Fruit fly (Drosophila melanogaster) whole organism, embryonic: ENCODE results near the gene CG8128.

ENCODE experiments used
- Aef1 ChIP-seq: fragments of 200-800 bp; sonication (Bioruptor generic); IDR thresholded peaks from 3 replicates; pipeline ENCODE4 v1.3.6; 2022; ENCODE audit warnings: missing biosample characterization, missing genetic modification characterization
- Asciz ChIP-seq: fragments of 200-800 bp; sonication (Bioruptor generic); optimal IDR thresholded peaks from 2 replicates; lab custom pipeline; 2017; ENCODE audit warnings: missing biosample characterization, mild to moderate bottlenecking, missing genetic modification characterization, missing genetic modification reagents
- Blimp-1 ChIP-seq: fragments of 200-800 bp; sonication (Bioruptor generic); optimal IDR thresholded peaks from 3 replicates; lab custom pipeline; 2018; ENCODE audit warnings: missing biosample characterization, missing genetic modification characterization, mild to moderate bottlenecking, moderate library complexity, missing genetic modification reagents
- BtbVII ChIP-seq: fragments of 200-800 bp; sonication (Bioruptor generic); optimal IDR thresholded peaks from 3 replicates; lab custom pipeline; 2017; ENCODE audit warnings: missing biosample characterization, mild to moderate bottlenecking, missing genetic modification characterization
- CG10267 ChIP-seq: fragments of 200-800 bp; sonication (Bioruptor generic); optimal IDR thresholded peaks from 2 replicates; lab custom pipeline; 2018; ENCODE audit warnings: missing biosample characterization, mild to moderate bottlenecking, missing genetic modification characterization, moderate library complexity
- CG10979 ChIP-seq: fragments of 200-800 bp; sonication (Bioruptor generic); optimal IDR thresholded peaks from 2 replicates; lab custom pipeline; 2018; ENCODE audit warnings: missing biosample characterization, mild to moderate bottlenecking, missing genetic modification characterization, moderate library complexity
- CG11085 ChIP-seq: fragments of 200-800 bp; sonication (Bioruptor generic); IDR thresholded peaks from 2 replicates; pipeline ENCODE4 v1.3.6; 2022; ENCODE audit warnings: missing biosample characterization, missing genetic modification characterization
- CG11504 ChIP-seq: fragments of 200-800 bp; sonication (Bioruptor generic); optimal IDR thresholded peaks from 3 replicates; lab custom pipeline; 2019; ENCODE audit warnings: missing biosample characterization, mild to moderate bottlenecking, missing genetic modification characterization, moderate library complexity
- CG13624 ChIP-seq: fragments of 200-800 bp; sonication (Bioruptor generic); optimal IDR thresholded peaks from 2 replicates; lab custom pipeline; 2016; ENCODE audit warnings: missing biosample characterization, missing genetic modification characterization
- CG14965 ChIP-seq: fragments of 200-800 bp; sonication (Bioruptor generic); optimal IDR thresholded peaks from 2 replicates; lab custom pipeline; 2016; ENCODE audit warnings: missing biosample characterization, missing genetic modification characterization, borderline replicate concordance
- CG17359 ChIP-seq: fragments of 200-800 bp; sonication (Bioruptor generic); optimal IDR thresholded peaks from 3 replicates; lab custom pipeline; 2018; ENCODE audit warnings: missing biosample characterization, mild to moderate bottlenecking, missing genetic modification characterization, moderate library complexity
- CG2120 ChIP-seq: fragments of 200-800 bp; sonication (Bioruptor generic); optimal IDR thresholded peaks from 3 replicates; lab custom pipeline; 2016; ENCODE audit warnings: missing biosample characterization, missing genetic modification characterization
- CG42726 ChIP-seq: fragments of 200-800 bp; sonication (Bioruptor generic); IDR thresholded peaks from 2 replicates; pipeline ENCODE4 v1.3.6; 2022; ENCODE audit warnings: missing biosample characterization, missing genetic modification characterization; ENCODE audit not compliant: partially characterized antibody
- CG4854 ChIP-seq: fragments of 200-800 bp; sonication (Bioruptor generic); optimal IDR thresholded peaks from 2 replicates; lab custom pipeline; 2016; ENCODE audit warnings: missing biosample characterization, missing genetic modification characterization, inconsistent platforms
- CG8359 ChIP-seq: fragments of 200-800 bp; sonication (Bioruptor generic); optimal IDR thresholded peaks from 2 replicates; lab custom pipeline; 2017; ENCODE audit warnings: missing biosample characterization, mild to moderate bottlenecking, missing genetic modification characterization, borderline replicate concordance
- CG8765 ChIP-seq: fragments of 200-800 bp; sonication (Bioruptor generic); IDR thresholded peaks from 2 replicates; pipeline ENCODE4 v1.3.6; 2022; ENCODE audit warnings: missing biosample characterization, missing genetic modification characterization
- D ChIP-seq, 2 experiments: fragments of 200-800 bp in 1 of 2; fragments of >200 bp in 1 of 2; sonication (Bioruptor generic) in 1 of 2; optimal IDR thresholded peaks; 2 replicates in 1 of 2; 3 replicates in 1 of 2; lab custom pipeline; 2017; ENCODE audit warnings: mild to moderate bottlenecking in 1 of 2, missing biosample characterization in 1 of 2, missing genetic modification characterization in 1 of 2, missing genetic modification reagents in 1 of 2
- Deaf1 ChIP-seq: fragments of 200-800 bp; optimal IDR thresholded peaks from 3 replicates; lab custom pipeline; 2019; ENCODE audit warnings: missing biosample characterization, mild to moderate bottlenecking, missing genetic modification characterization, moderate library complexity
- Dp ChIP-seq: fragments of 200-800 bp; sonication (Bioruptor generic); optimal IDR thresholded peaks from 2 replicates; lab custom pipeline; 2018; ENCODE audit warnings: missing biosample characterization, mild to moderate bottlenecking, missing genetic modification characterization, moderate library complexity
- Gsc ChIP-seq: fragments of 200-800 bp; sonication (Bioruptor generic); IDR thresholded peaks from 2 replicates; pipeline ENCODE4 v1.3.6; 2022; ENCODE audit warnings: missing biosample characterization, missing genetic modification characterization
- H15 ChIP-seq: fragments of 200-800 bp; sonication (Bioruptor generic); IDR thresholded peaks from 3 replicates; pipeline ENCODE4 v1.3.6; 2022; ENCODE audit warnings: missing biosample characterization, missing genetic modification characterization
- HmgZ ChIP-seq: fragments of 200-800 bp; sonication (Bioruptor generic); optimal IDR thresholded peaks from 2 replicates; lab custom pipeline; 2018; ENCODE audit warnings: missing biosample characterization, mild to moderate bottlenecking, missing genetic modification characterization
- Lim3 ChIP-seq: fragments of 200-800 bp; sonication (Bioruptor generic); IDR thresholded peaks from 2 replicates; pipeline ENCODE4 v1.3.6; 2022; ENCODE audit warnings: missing biosample characterization, missing genetic modification characterization
- Mrtf ChIP-seq: fragments of 200-800 bp; sonication (Bioruptor generic); IDR thresholded peaks from 3 replicates; pipeline ENCODE4 v1.3.6; 2022; ENCODE audit warnings: missing biosample characterization, missing genetic modification characterization
- Nf-YA ChIP-seq: fragments of 200-800 bp; sonication (Bioruptor generic); IDR thresholded peaks from 2 replicates; pipeline ENCODE4 v1.3.6; 2022; ENCODE audit warnings: missing biosample characterization, missing genetic modification characterization
- Ptx1 ChIP-seq: fragments of 200-800 bp; sonication (Bioruptor generic); IDR thresholded peaks from 2 replicates; pipeline ENCODE4 v1.3.6; 2022; ENCODE audit warnings: missing biosample characterization, missing genetic modification characterization
- Sry-β ChIP-seq: fragments of 200-800 bp; sonication (Bioruptor generic); optimal IDR thresholded peaks from 2 replicates; lab custom pipeline; 2018; ENCODE audit warnings: missing biosample characterization, mild to moderate bottlenecking, missing genetic modification characterization, moderate library complexity
- TFAM ChIP-seq: fragments of 200-800 bp; sonication (Bioruptor generic); optimal IDR thresholded peaks from 2 replicates; lab custom pipeline; 2017; ENCODE audit warnings: missing biosample characterization, missing genetic modification characterization, inconsistent platforms
- YL-1 ChIP-seq: fragments of 200-800 bp; sonication (Bioruptor generic); optimal IDR thresholded peaks from 3 replicates; lab custom pipeline; 2017; ENCODE audit warnings: missing biosample characterization, mild to moderate bottlenecking, missing genetic modification characterization
- ac ChIP-seq: fragments of 200-800 bp; sonication (Bioruptor generic); optimal IDR thresholded peaks from 3 replicates; lab custom pipeline; 2017; ENCODE audit warnings: missing biosample characterization, mild to moderate bottlenecking, missing genetic modification characterization
- ap ChIP-seq: fragments of 200-800 bp; sonication (Bioruptor generic); IDR thresholded peaks from 2 replicates; pipeline ENCODE4 v1.3.6; 2022; ENCODE audit warnings: missing biosample characterization, missing genetic modification characterization
- ase ChIP-seq: fragments of 200-800 bp; sonication (Bioruptor generic); IDR thresholded peaks from 3 replicates; pipeline ENCODE4 v1.3.6; 2022; ENCODE audit warnings: missing biosample characterization, missing genetic modification characterization
- bowl ChIP-seq: fragments of 200-800 bp; sonication (Bioruptor generic); IDR thresholded peaks from 2 replicates; pipeline ENCODE4 v1.3.6; 2022; ENCODE audit warnings: missing biosample characterization, missing genetic modification characterization
- cad ChIP-seq: fragments of >200 bp; optimal IDR thresholded peaks from 2 replicates; lab custom pipeline; 2017; ENCODE audit warnings: missing biosample characterization, missing genetic modification characterization
- chif ChIP-seq, 2 experiments: fragments of 200-800 bp; sonication (Bioruptor generic); optimal IDR thresholded peaks; 3 replicates each; lab custom pipeline; 2016; ENCODE audit warnings: missing biosample characterization in 2 of 2, missing genetic modification characterization in 2 of 2
- crc ChIP-seq: fragments of 200-800 bp; sonication (Bioruptor generic); optimal IDR thresholded peaks from 2 replicates; lab custom pipeline; 2016; ENCODE audit warnings: missing biosample characterization, missing genetic modification characterization
- crp ChIP-seq, 2 experiments: fragments of 200-800 bp; sonication (Bioruptor generic); optimal IDR thresholded peaks; 2 replicates in 1 of 2; 3 replicates in 1 of 2; lab custom pipeline; 2017; ENCODE audit warnings: missing biosample characterization in 2 of 2, missing genetic modification characterization in 2 of 2, mild to moderate bottlenecking in 1 of 2, moderate library complexity in 1 of 2
- dmrt11E ChIP-seq: fragments of 200-800 bp; sonication (Bioruptor generic); optimal IDR thresholded peaks from 3 replicates; lab custom pipeline; 2018; ENCODE audit warnings: missing biosample characterization, mild to moderate bottlenecking, missing genetic modification characterization, moderate library complexity
- jumu ChIP-seq: fragments of 200-800 bp; sonication (Bioruptor generic); optimal IDR thresholded peaks from 3 replicates; lab custom pipeline; 2016; ENCODE audit warnings: missing biosample characterization, missing genetic modification characterization
- mam ChIP-seq: fragments of 200-800 bp; sonication (Bioruptor generic); optimal IDR thresholded peaks from 3 replicates; lab custom pipeline; 2016; ENCODE audit warnings: missing biosample characterization, missing genetic modification characterization
- pb ChIP-seq: fragments of 200-800 bp; sonication (Bioruptor generic); optimal IDR thresholded peaks from 3 replicates; lab custom pipeline; 2016; ENCODE audit warnings: missing biosample characterization, missing genetic modification characterization
- pfk ChIP-seq: fragments of 200-800 bp; sonication (Bioruptor generic); optimal IDR thresholded peaks from 2 replicates; lab custom pipeline; 2018; ENCODE audit warnings: missing biosample characterization, mild to moderate bottlenecking, missing genetic modification characterization, moderate library complexity
- phol ChIP-seq: fragments of 200-800 bp; sonication (Bioruptor generic); optimal IDR thresholded peaks from 3 replicates; lab custom pipeline; 2018; ENCODE audit warnings: missing biosample characterization, mild to moderate bottlenecking, missing genetic modification characterization, moderate library complexity
- row ChIP-seq: fragments of 200-800 bp; sonication (Bioruptor generic); IDR thresholded peaks from 3 replicates; pipeline ENCODE4 v1.3.6; 2022; ENCODE audit warnings: missing biosample characterization, missing genetic modification characterization
- slbo ChIP-seq: fragments of 200-800 bp; sonication (Bioruptor generic); IDR thresholded peaks from 2 replicates; pipeline ENCODE4 v1.3.6; 2022; ENCODE audit warnings: missing biosample characterization, missing genetic modification characterization
- sr ChIP-seq: fragments of 200-800 bp; sonication (Bioruptor generic); IDR thresholded peaks from 3 replicates; pipeline ENCODE4 v1.3.6; 2022; ENCODE audit warnings: missing biosample characterization, missing genetic modification characterization
- tx ChIP-seq: fragments of 200-800 bp; sonication (Bioruptor generic); optimal IDR thresholded peaks from 2 replicates; lab custom pipeline; 2016; ENCODE audit warnings: missing biosample characterization, missing genetic modification characterization
- vnd ChIP-seq: fragments of 200-800 bp; sonication (Bioruptor generic); IDR thresholded peaks from 3 replicates; pipeline ENCODE4 v1.3.6; 2022; ENCODE audit warnings: missing biosample characterization, missing genetic modification characterization; ENCODE audit not compliant: partially characterized antibody
- zen ChIP-seq: fragments of 200-800 bp; sonication (Bioruptor generic); optimal IDR thresholded peaks from 3 replicates; lab custom pipeline; 2018; ENCODE audit warnings: missing biosample characterization, mild to moderate bottlenecking, missing genetic modification characterization, moderate library complexity
- zf30C ChIP-seq: fragments of 200-800 bp; sonication (Bioruptor generic); optimal IDR thresholded peaks from 3 replicates; lab custom pipeline; 2018; ENCODE audit warnings: missing biosample characterization, mild to moderate bottlenecking, missing genetic modification characterization

Gene CG8128

DNA sequence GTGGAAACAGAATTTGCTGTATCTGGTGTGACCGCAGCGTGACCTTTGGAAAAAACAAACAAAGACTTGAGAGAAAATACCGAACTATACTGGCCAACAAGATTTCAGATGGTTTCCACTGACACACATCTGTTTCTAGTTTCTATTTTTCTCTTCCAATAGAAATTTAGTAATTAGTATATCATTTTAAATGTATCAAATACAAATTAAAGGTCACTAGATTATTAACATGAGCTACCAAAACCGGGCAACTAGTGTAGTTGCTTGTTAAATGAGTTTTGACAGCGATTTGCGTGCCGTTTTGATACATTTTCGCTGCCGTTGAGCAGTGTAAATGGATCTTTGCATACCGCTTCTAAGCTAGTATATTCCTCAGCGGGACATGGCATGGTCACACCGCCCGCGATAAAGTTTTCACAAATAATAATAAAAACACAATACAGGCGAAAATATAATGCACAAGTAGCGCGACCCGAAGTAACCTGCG lies 6.5 kb downstream of the CG8128 start, which contains the start of the genes Pis and Hap40 (continued):
- TF ChIP-seq crp (GFP tag; optimal IDR thresholded peaks at IDR 0.05; lab: Kevin White, UChicago) (peak in 1 of 2 experiments; percentile 48), Lim3 (GFP tag; lab: Robert Waterston, UW) (no peak), bowl (GFP tag; lab: Robert Waterston, UW) (no peak), CG11085 (peak; percentile 46; the same call in 1 of the 2 replicates), CG8765 (GFP tag; lab: Robert Waterston, UW) (no peak), YL-1 (peak; percentile 36), ap (GFP tag; lab: Robert Waterston, UW) (peak; percentile 47), CG11504 (tag; lab: Kevin White, UChicago) (peak; percentile 81), mam (peak; percentile 68), ac (GFP tag; lab: Kevin White, UChicago) (no peak), jumu (peak; percentile 55), phol (tag; lab: Kevin White, UChicago) (peak; percentile 85), HmgZ (tag; lab: Kevin White, UChicago) (peak; percentile 69), CG2120 (GFP tag; lab: Kevin White, UChicago) (peak; percentile 81), slbo (peak; percentile 82), Aef1 (peak; percentile 72; the same call in 2 of the 3 replicates), CG42726 (GFP tag; lab: Robert Waterston, UW) (no peak), CG17359 (peak; percentile 66), zen (tag; lab: Kevin White, UChicago) (peak; percentile 72), CG8359 (GFP tag; lab: Kevin White, UChicago) (no peak), Ptx1 (peak; percentile 79), H15 (GFP tag; lab: Robert Waterston, UW) (0 out of 3 replicates have a peak, but pooled peaks have one; percentile 31), dmrt11E (peak; percentile 76), BtbVII (no peak), Gsc (0 out of 2 replicates have a peak, but pooled peaks have one; percentile 26), crc (GFP tag; lab: Kevin White, UChicago) (no peak), CG14965 (GFP tag; lab: Kevin White, UChicago) (no peak), Deaf1 (tag; lab: Kevin White, UChicago) (peak; percentile 23), row (GFP tag; lab: Robert Waterston, UW) (peak; percentile 93), CG10267 (tag; lab: Kevin White, UChicago) (peak; percentile 69), ase (GFP tag; lab: Robert Waterston, UW) (peak; percentile 56; the same call in 1 of the 3 replicates), pb (GFP tag; lab: Kevin White, UChicago) (no peak), Dp (GFP tag; lab: Kevin White, UChicago) (no peak), tx (GFP tag; lab: Kevin White, UChicago) (peak; percentile 43), D (optimal IDR thresholded peaks at IDR 0.05; lab: Kevin White, UChicago) (no peak), D (GFP tag; optimal IDR thresholded peaks at IDR 0.05; lab: Kevin White, UChicago) (peak; percentile 29), Mrtf (GFP tag; lab: Robert Waterston, UW) (peak; percentile 67), chif (GFP tag; optimal IDR thresholded peaks at IDR 0.05; lab: Kevin White, UChicago) (peak; percentile 7 to 61), sr (GFP tag; lab: Robert Waterston, UW) (no peak), pfk (no peak), cad (GFP tag; lab: Kevin White, UChicago) (no peak), Asciz (GFP tag; lab: Kevin White, UChicago) (no peak), CG10979 (peak; percentile 67), vnd (GFP tag; lab: Robert Waterston, UW) (no peak), zf30C (peak; percentile 0), TFAM (GFP tag; lab: Kevin White, UChicago) (no peak), Nf-YA (no peak), CG4854 (GFP tag; lab: Kevin White, UChicago) (no peak), Blimp-1 (GFP tag; lab: Kevin White, UChicago) (no peak), CG13624 (no peak), Sry-β (GFP tag; lab: Kevin White, UChicago) (no peak)
